Worm (Caenorhabditis elegans) whole organism, young adult: ENCODE data around the gene rpn-9.
A peak's percentile ranks its signal among the peaks of the same experiment; 100 is the strongest.

Experiments
- B0019.2 ChIP-seq: fragments of 200-800 bp; sonication (Bioruptor generic); conservative IDR thresholded peaks from 2 replicates; pipeline ENCODE4 v1.3.6; 2022; ENCODE audit warnings: missing genetic modification reagents, missing genetic modification characterization, missing compliant biosample characterization
- B0035.1 ChIP-seq: sonication (generic microtip); optimal IDR thresholded peaks from 2 replicates; lab custom pipeline; 2016; ENCODE audit warnings: missing genetic modification characterization, mild to moderate bottlenecking, missing compliant biosample characterization, missing genotype, missing genetic modification reagents
- D2030.7 ChIP-seq: fragments of 200-800 bp; sonication (Bioruptor generic); IDR thresholded peaks from 2 replicates; pipeline ENCODE4 v1.3.6; 2022; ENCODE audit warnings: missing genetic modification reagents, missing genetic modification characterization, missing compliant biosample characterization
- F23B12.7 ChIP-seq: sonication (generic microtip); optimal IDR thresholded peaks from 2 replicates; lab custom pipeline; 2017; ENCODE audit warnings: missing genetic modification characterization, mild to moderate bottlenecking, missing compliant biosample characterization, antibody characterized with exemption, moderate library complexity; ENCODE audit not compliant: insufficient read depth
- F39B2.1 ChIP-seq: fragments of 200-800 bp; sonication (Bioruptor generic); IDR thresholded peaks from 2 replicates; pipeline ENCODE4 v1.3.6; 2022; ENCODE audit warnings: missing genetic modification reagents, missing genetic modification characterization, missing compliant biosample characterization
- F52B5.7 ChIP-seq: sonication (generic microtip); optimal IDR thresholded peaks from 2 replicates; lab custom pipeline; 2016; ENCODE audit warnings: mild to moderate bottlenecking, missing genetic modification characterization, missing compliant biosample characterization
- F57A8.1 ChIP-seq: fragments of 200-800 bp; sonication (Bioruptor generic); optimal IDR thresholded peaks from 2 replicates; lab custom pipeline; 2018; ENCODE audit warnings: mild to moderate bottlenecking, missing genetic modification characterization, moderate library complexity, missing compliant biosample characterization
- K11D2.4 ChIP-seq: fragments of 200-800 bp; sonication (Bioruptor generic); IDR thresholded peaks from 2 replicates; pipeline ENCODE4 v1.3.6; 2022; ENCODE audit warnings: missing genetic modification reagents, missing genetic modification characterization, missing compliant biosample characterization
- Y53F4B.3 ChIP-seq: fragments of 200-800 bp; sonication (Bioruptor generic); IDR thresholded peaks from 2 replicates; pipeline ENCODE4 v1.3.6; 2022; ENCODE audit warnings: missing genetic modification reagents, missing genetic modification characterization, missing compliant biosample characterization
- Y53G8AR.9 ChIP-seq: fragments of 200-800 bp; sonication (Bioruptor generic); conservative IDR thresholded peaks from 2 replicates; pipeline ENCODE4 v1.3.6; 2022; ENCODE audit warnings: missing genetic modification reagents, missing genetic modification characterization, missing compliant biosample characterization
- Y56A3A.18 ChIP-seq: fragments of 200-800 bp; sonication (Bioruptor generic); IDR thresholded peaks from 2 replicates; pipeline ENCODE4 v1.3.6; 2022; ENCODE audit warnings: missing genetic modification reagents, missing genetic modification characterization, missing compliant biosample characterization
- Y67H2A.10 ChIP-seq: fragments of 200-800 bp; sonication (Bioruptor generic); conservative IDR thresholded peaks from 2 replicates; pipeline ENCODE4 v1.3.6; 2022; ENCODE audit warnings: missing genetic modification reagents, missing genetic modification characterization, missing compliant biosample characterization
- Y79H2A.3 ChIP-seq: fragments of 200-800 bp; sonication (Bioruptor generic); conservative IDR thresholded peaks from 2 replicates; pipeline ENCODE4 v1.3.6; 2022; ENCODE audit warnings: missing genetic modification reagents, missing genetic modification characterization, missing compliant biosample characterization
- akir-1 ChIP-seq: fragments of 200-800 bp; sonication (Bioruptor generic); optimal IDR thresholded peaks from 2 replicates; lab custom pipeline; 2018; ENCODE audit warnings: mild to moderate bottlenecking, missing genetic modification characterization, moderate library complexity, missing compliant biosample characterization
- ama-1 ChIP-seq, 3 experiments: fragments of 150-350 bp in 1 of 3; sonication (generic microtip) in 2 of 3; optimal IDR thresholded peaks; 2 replicates each; lab custom pipeline; 2014 to 2018; ENCODE audit warnings: missing biosample characterization in 2 of 3, missing genetic modification characterization in 2 of 3, missing genetic modification reagents in 2 of 3
- aptf-3 ChIP-seq: fragments of 200-800 bp; sonication (Bioruptor generic); IDR thresholded peaks from 2 replicates; pipeline ENCODE4 v1.3.6; 2022; ENCODE audit warnings: missing genetic modification characterization, missing compliant biosample characterization
- attf-6 ChIP-seq: fragments of 200-800 bp; sonication (Bioruptor generic); IDR thresholded peaks from 2 replicates; pipeline ENCODE4 v1.3.6; 2022; ENCODE audit warnings: missing genetic modification reagents, missing genetic modification characterization, missing compliant biosample characterization
- bed-2 ChIP-seq: fragments of 200-800 bp; sonication (Bioruptor generic); IDR thresholded peaks from 2 replicates; pipeline ENCODE4 v1.3.6; 2022; ENCODE audit warnings: missing genetic modification reagents, missing genetic modification characterization, missing compliant biosample characterization
- ccch-3 ChIP-seq: fragments of 200-800 bp; sonication (Bioruptor generic); optimal IDR thresholded peaks from 2 replicates; lab custom pipeline; 2018; ENCODE audit warnings: mild to moderate bottlenecking, missing genetic modification characterization, missing compliant biosample characterization
- ceh-58 ChIP-seq: fragments of 200-800 bp; sonication (Bioruptor generic); IDR thresholded peaks from 2 replicates; pipeline ENCODE4 v1.3.6; 2022; ENCODE audit warnings: missing genetic modification characterization, missing compliant biosample characterization
- dox-1 ChIP-seq: fragments of 200-800 bp; sonication (Bioruptor generic); IDR thresholded peaks from 2 replicates; pipeline ENCODE4 v1.3.6; 2022; ENCODE audit warnings: missing genetic modification reagents, missing genetic modification characterization, missing compliant biosample characterization
- egl-18 ChIP-seq: fragments of 200-800 bp; sonication (Bioruptor generic); IDR thresholded peaks from 2 replicates; pipeline ENCODE4 v1.3.6; 2022; ENCODE audit warnings: missing genetic modification reagents, missing genetic modification characterization, missing compliant biosample characterization
- ekl-4 ChIP-seq: fragments of 200-800 bp; sonication (Bioruptor generic); IDR thresholded peaks from 2 replicates; pipeline ENCODE4 v1.3.6; 2022; ENCODE audit warnings: missing genetic modification reagents, missing genetic modification characterization, missing compliant biosample characterization
- hlh-26 ChIP-seq: fragments of 200-800 bp; sonication (Bioruptor generic); conservative IDR thresholded peaks from 2 replicates; pipeline ENCODE4 v1.3.6; 2022; ENCODE audit warnings: missing genetic modification reagents, missing genetic modification characterization, missing compliant biosample characterization
- hrde-1 ChIP-seq: sonication (generic microtip); optimal IDR thresholded peaks from 2 replicates; lab custom pipeline; 2016; ENCODE audit warnings: missing genetic modification characterization, mild to moderate bottlenecking, missing compliant biosample characterization, moderate library complexity, missing genotype, missing genetic modification reagents, borderline replicate concordance
- let-526 ChIP-seq: fragments of 200-800 bp; sonication (Bioruptor generic); IDR thresholded peaks from 2 replicates; pipeline ENCODE4 v1.3.6; 2022; ENCODE audit warnings: missing genetic modification reagents, missing genetic modification characterization, missing compliant biosample characterization
- lin-35 ChIP-seq, 3 experiments: fragments of 150-350 bp in 2 of 3; sonication (generic microtip) in 1 of 3; optimal IDR thresholded peaks; 2 replicates each; lab custom pipeline; 2014 to 2018; ENCODE audit warnings: missing biosample characterization in 3 of 3, missing genetic modification characterization in 3 of 3, missing genetic modification reagents in 3 of 3
- lin-54 ChIP-seq: fragments of 200-800 bp; sonication (Bioruptor generic); optimal IDR thresholded peaks from 2 replicates; lab custom pipeline; 2018; ENCODE audit warnings: mild to moderate bottlenecking, missing genetic modification characterization, missing compliant biosample characterization
- madf-3 ChIP-seq: fragments of 200-800 bp; sonication (Bioruptor generic); IDR thresholded peaks from 2 replicates; pipeline ENCODE4 v1.3.6; 2022; ENCODE audit warnings: missing genetic modification reagents, missing genetic modification characterization, missing compliant biosample characterization
- madf-6 ChIP-seq: fragments of 200-800 bp; sonication (Bioruptor generic); IDR thresholded peaks from 2 replicates; pipeline ENCODE4 v1.3.6; 2022; ENCODE audit warnings: missing genetic modification reagents, missing genetic modification characterization, missing compliant biosample characterization
- nhr-80 ChIP-seq: sonication (generic microtip); optimal IDR thresholded peaks from 2 replicates; lab custom pipeline; 2016; ENCODE audit warnings: missing genetic modification characterization, missing compliant biosample characterization
- nhr-90 ChIP-seq: sonication (generic microtip); optimal IDR thresholded peaks from 2 replicates; lab custom pipeline; 2016; ENCODE audit warnings: missing genotype, mild to moderate bottlenecking, missing genetic modification characterization, missing compliant biosample characterization
- pha-4 ChIP-seq: fragments of 150-350 bp; sonication (generic microtip); optimal IDR thresholded peaks from 2 replicates; lab custom pipeline; 2014; ENCODE audit warnings: missing biosample characterization, missing genetic modification reagents, missing genetic modification characterization
- rec-8 ChIP-seq, 2 experiments: sonication (generic microtip); optimal IDR thresholded peaks; 2 replicates each; lab custom pipeline; 2016; ENCODE audit warnings: mild to moderate bottlenecking in 2 of 2, missing genetic modification characterization in 2 of 2, missing genetic modification reagents in 2 of 2, missing genotype in 2 of 2, missing biosample characterization in 1 of 2, missing compliant biosample characterization in 1 of 2, moderate library complexity in 1 of 2
- rpc-1 ChIP-seq, 2 experiments: fragments of 150-350 bp in 1 of 2; sonication (generic microtip) in 1 of 2; optimal IDR thresholded peaks; 2 replicates each; lab custom pipeline; 2014 to 2018; ENCODE audit warnings: missing biosample characterization in 1 of 2, missing genetic modification characterization in 1 of 2, missing genetic modification reagents in 1 of 2, missing genotype in 1 of 2
- sdz-38 ChIP-seq: sonication (generic microtip); optimal IDR thresholded peaks from 2 replicates; lab custom pipeline; 2016; ENCODE audit warnings: missing genotype, missing genetic modification characterization, missing compliant biosample characterization
- sea-2 ChIP-seq: fragments of 200-800 bp; sonication (Bioruptor generic); IDR thresholded peaks from 2 replicates; pipeline ENCODE4 v1.3.6; 2022; ENCODE audit warnings: missing genetic modification characterization, missing compliant biosample characterization
- snpc-1.3 ChIP-seq: sonication (generic microtip); optimal IDR thresholded peaks from 2 replicates; lab custom pipeline; 2017; ENCODE audit warnings: missing genetic modification characterization, mild to moderate bottlenecking, missing compliant biosample characterization, antibody characterized with exemption, moderate library complexity, missing genotype, missing genetic modification reagents; ENCODE audit not compliant: insufficient read depth
- snpc-3.4 ChIP-seq: sonication (generic microtip); optimal IDR thresholded peaks from 2 replicates; lab custom pipeline; 2017; ENCODE audit warnings: missing genetic modification characterization, mild to moderate bottlenecking, missing compliant biosample characterization, antibody characterized with exemption, moderate library complexity, missing genotype, missing genetic modification reagents
- tlf-1 ChIP-seq: fragments of 200-800 bp; sonication (Bioruptor generic); optimal IDR thresholded peaks from 2 replicates; lab custom pipeline; 2018; ENCODE audit warnings: mild to moderate bottlenecking, missing genetic modification characterization, missing compliant biosample characterization
- unc-130 ChIP-seq: sonication (generic microtip); optimal IDR thresholded peaks from 2 replicates; lab custom pipeline; 2016; ENCODE audit warnings: missing genetic modification reagents, missing genetic modification characterization, missing compliant biosample characterization
- zfh-2 ChIP-seq: fragments of 200-800 bp; sonication (Bioruptor generic); conservative IDR thresholded peaks from 2 replicates; pipeline ENCODE4 v1.3.6; 2022; ENCODE audit warnings: missing genetic modification reagents, missing genetic modification characterization, missing compliant biosample characterization
- zim-3 ChIP-seq: sonication (generic microtip); optimal IDR thresholded peaks from 2 replicates; lab custom pipeline; 2017; ENCODE audit warnings: mild to moderate bottlenecking, missing genetic modification characterization, moderate library complexity, missing compliant biosample characterization
- ztf-22 ChIP-seq: fragments of 200-800 bp; sonication (Bioruptor generic); optimal IDR thresholded peaks from 2 replicates; lab custom pipeline; 2018; ENCODE audit warnings: mild to moderate bottlenecking, missing genetic modification characterization, moderate library complexity, missing compliant biosample characterization
- ztf-3 ChIP-seq: fragments of 200-800 bp; sonication (Bioruptor generic); optimal IDR thresholded peaks from 2 replicates; lab custom pipeline; 2018; ENCODE audit warnings: mild to moderate bottlenecking, missing genetic modification characterization, missing compliant biosample characterization
- ztf-6 ChIP-seq: fragments of 200-800 bp; sonication (Bioruptor generic); IDR thresholded peaks from 2 replicates; pipeline ENCODE4 v1.3.6; 2022; ENCODE audit warnings: missing genetic modification reagents, missing genetic modification characterization, missing compliant biosample characterization

Gene rpn-9

DNA sequence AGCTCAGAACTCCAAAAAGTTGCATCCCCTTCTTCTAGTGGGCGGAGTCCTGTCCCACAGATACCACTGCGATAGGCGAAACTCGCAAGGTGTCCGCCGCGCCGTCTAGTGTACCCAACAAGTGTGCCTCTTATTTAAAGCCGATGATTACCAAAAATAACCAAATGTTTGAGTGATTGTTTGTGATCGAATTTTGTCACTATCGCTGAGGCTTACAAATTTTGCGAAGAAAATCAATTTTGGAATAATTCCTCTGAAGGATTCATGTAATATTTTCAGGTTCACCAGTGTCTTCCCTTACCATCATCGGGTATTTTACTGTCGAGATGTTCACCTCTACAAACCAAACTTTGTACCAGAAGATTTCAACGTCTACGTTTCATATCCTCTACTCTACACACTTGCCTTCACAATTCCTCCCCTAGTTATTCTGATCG, 14.7 kb downstream of the rpn-9 start (continued):
- TF ChIP-seq hlh-26 (GFP tag; lab: Robert Waterston, UW) = no peak
- no peak for TF ChIP-seq egl-18 (GFP tag; lab: Robert Waterston, UW)
- TF ChIP-seq rpc-1 (optimal IDR thresholded peaks at IDR 0.05; lab: Kevin White, UChicago) = no peak
- TF ChIP-seq rpc-1 (tag; optimal IDR thresholded peaks at IDR 0.05; lab: Kevin White, UChicago) = peak; percentile 24
- no peak for TF ChIP-seq ceh-58 (GFP tag; lab: Robert Waterston, UW)
- TF ChIP-seq F23B12.7 (tag; lab: Kevin White, UChicago) = peak; percentile 80
- peak in 1 of 3 experiments; percentile 49 for TF ChIP-seq lin-35 (GFP tag; optimal IDR thresholded peaks at IDR 0.05; lab: Kevin White, UChicago)
- TF ChIP-seq ztf-22 (GFP tag; lab: Kevin White, UChicago) = no peak
- no peak for TF ChIP-seq bed-2 (GFP tag; lab: Robert Waterston, UW)
- peak; percentile 66 for TF ChIP-seq tlf-1 (GFP tag; lab: Kevin White, UChicago)
- peak; percentile 37 for TF ChIP-seq F52B5.7
- TF ChIP-seq ztf-3 (GFP tag; lab: Kevin White, UChicago) = no peak
- TF ChIP-seq sdz-38 (tag; lab: Kevin White, UChicago) = no peak
- peak; percentile 95 for TF ChIP-seq ama-1 (optimal IDR thresholded peaks at IDR 0.05; lab: Kevin White, UChicago)
- no peak for TF ChIP-seq ama-1 (GFP tag; optimal IDR thresholded peaks at IDR 0.05; lab: Kevin White, UChicago)
- peak; percentile 94 for TF ChIP-seq dox-1 (GFP tag; lab: Robert Waterston, UW)
- peak; percentile 94 for TF ChIP-seq D2030.7
- TF ChIP-seq snpc-1.3 (tag; lab: Kevin White, UChicago) = peak; percentile 95
- no peak for TF ChIP-seq Y67H2A.10
- peak; percentile 32 for TF ChIP-seq hrde-1 (tag; lab: Kevin White, UChicago)
- TF ChIP-seq attf-6 (GFP tag; lab: Robert Waterston, UW) = peak; percentile 93
- TF ChIP-seq ztf-6 (GFP tag; lab: Robert Waterston, UW) = 0 out of 2 replicates have a peak, but pooled peaks have one; percentile 13
- peak; percentile 89 for TF ChIP-seq ekl-4 (GFP tag; lab: Robert Waterston, UW)
- peak; percentile 76 for TF ChIP-seq zfh-2 (GFP tag; lab: Robert Waterston, UW)
- TF ChIP-seq Y53F4B.3 (GFP tag; lab: Robert Waterston, UW) = no peak
- peak in 1 of 2 experiments; percentile 38 for TF ChIP-seq rec-8 (tag; optimal IDR thresholded peaks at IDR 0.05; lab: Kevin White, UChicago)
- peak; percentile 30 for TF ChIP-seq B0035.1 (tag; lab: Kevin White, UChicago)
- no peak for TF ChIP-seq akir-1 (GFP tag; lab: Kevin White, UChicago)
- no peak for TF ChIP-seq ccch-3 (GFP tag; lab: Kevin White, UChicago)
- TF ChIP-seq unc-130 (GFP tag; lab: Kevin White, UChicago) = peak; percentile 33
- TF ChIP-seq madf-3 = peak; percentile 76; the same call in 1 of the 2 replicates
- peak; percentile 97 for TF ChIP-seq madf-6
- 0 out of 2 replicates have a peak, but pooled peaks have one; percentile 9 for TF ChIP-seq aptf-3
- no peak for TF ChIP-seq let-526 (GFP tag; lab: Robert Waterston, UW)
- no peak for TF ChIP-seq K11D2.4
- peak; percentile 85 for TF ChIP-seq lin-54 (GFP tag; lab: Kevin White, UChicago)
- TF ChIP-seq Y56A3A.18 (GFP tag; lab: Robert Waterston, UW) = peak; percentile 66; the same call in 1 of the 2 replicates
- no peak for TF ChIP-seq nhr-90 (tag; lab: Kevin White, UChicago)
- no peak for TF ChIP-seq F57A8.1 (GFP tag; lab: Kevin White, UChicago)
- peak; percentile 61 for TF ChIP-seq B0019.2
- no peak for TF ChIP-seq zim-3 (tag; lab: Kevin White, UChicago)
- 0 out of 2 replicates have a peak, but pooled peaks have one; percentile 67 for TF ChIP-seq Y79H2A.3 (GFP tag; lab: Robert Waterston, UW)
- TF ChIP-seq snpc-3.4 = peak; percentile 98
- TF ChIP-seq pha-4 = no peak
- TF ChIP-seq F39B2.1 (GFP tag; lab: Robert Waterston, UW) = no peak
- peak; percentile 60 for TF ChIP-seq nhr-80 (tag; lab: Kevin White, UChicago)
- TF ChIP-seq sea-2 (GFP tag; lab: Robert Waterston, UW) = no peak
- no peak; the same call in 1 of the 2 replicates for TF ChIP-seq Y53G8AR.9 (GFP tag; lab: Robert Waterston, UW)
